Worm (Caenorhabditis elegans): ENCODE measurements around the gene F55G7.5.

DNA sequence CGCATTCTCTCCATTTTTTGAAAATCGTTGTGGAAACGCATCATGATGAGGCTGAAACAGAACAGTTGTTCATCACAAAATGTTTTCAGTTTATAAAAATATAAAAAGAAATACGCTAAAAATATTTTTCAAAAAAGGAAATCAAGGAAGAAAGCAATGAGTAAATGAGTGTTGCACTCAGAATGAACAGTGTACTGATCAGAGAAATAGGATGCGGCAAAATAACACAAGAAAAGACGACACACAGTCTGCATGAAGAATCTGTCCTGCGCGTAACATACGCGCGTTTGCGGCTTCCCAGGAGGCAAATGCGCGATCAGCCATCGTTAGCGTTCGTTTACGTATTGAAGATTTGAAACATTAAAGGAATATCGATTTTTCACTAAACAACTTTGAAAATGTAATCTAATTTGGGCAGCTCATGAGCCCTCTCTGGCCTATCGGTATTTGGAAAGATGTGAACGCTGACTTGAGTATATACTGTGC, 44.9 kb upstream of the F55G7.5 start, which contains the start of gene C49F5.3:
- TF ChIP-seq egl-27 (tag; optimal IDR thresholded peaks at IDR 0.05) (no peak), fos-1 (tag; optimal IDR thresholded peaks at IDR 0.05) (no peak)
